Worm (Caenorhabditis elegans) whole organism, L2 larva: ENCODE data around the gene cyy-1.
A peak's percentile ranks its signal among the peaks of the same experiment; 100 is the strongest.

Experiments used
- C34F6.9 ChIP-seq: fragments of 150-350 bp; optimal IDR thresholded peaks from 2 replicates; lab custom pipeline; 2014; ENCODE audit warnings: missing biosample characterization, missing genetic modification characterization
- F13H6.1 ChIP-seq: sonication (generic microtip); optimal IDR thresholded peaks from 2 replicates; lab custom pipeline; 2016; ENCODE audit warnings: missing genetic modification characterization, missing compliant biosample characterization
- Y55F3AM.14 ChIP-seq: fragments of 200-800 bp; sonication (Bioruptor generic); optimal IDR thresholded peaks from 2 replicates; lab custom pipeline; 2018; ENCODE audit warnings: mild to moderate bottlenecking, missing genetic modification characterization, missing compliant biosample characterization
- ZK546.5 ChIP-seq: sonication (generic microtip); optimal IDR thresholded peaks from 2 replicates; lab custom pipeline; 2017; ENCODE audit warnings: missing biosample characterization, missing genetic modification characterization
- alr-1 ChIP-seq: fragments of 150-350 bp; optimal IDR thresholded peaks from 2 replicates; lab custom pipeline; 2014; ENCODE audit warnings: missing biosample characterization, missing genetic modification characterization
- aly-2 ChIP-seq: fragments of 150-350 bp; optimal IDR thresholded peaks from 2 replicates; lab custom pipeline; 2014; ENCODE audit warnings: missing biosample characterization, missing genetic modification characterization
- ama-1 ChIP-seq: fragments of 150-350 bp; optimal IDR thresholded peaks from 2 replicates; lab custom pipeline; 2018; ENCODE audit warnings: inconsistent platforms
- ceh-16 ChIP-seq: fragments of 150-350 bp; optimal IDR thresholded peaks from 2 replicates; lab custom pipeline; 2014; ENCODE audit warnings: missing biosample characterization, missing genetic modification characterization
- crh-2 ChIP-seq: sonication (generic microtip); optimal IDR thresholded peaks from 2 replicates; lab custom pipeline; 2017; ENCODE audit warnings: missing biosample characterization, missing genetic modification characterization
- dmd-4 ChIP-seq: sonication (generic microtip); optimal IDR thresholded peaks from 2 replicates; lab custom pipeline; 2017; ENCODE audit warnings: missing biosample characterization, missing genetic modification characterization
- egl-27 ChIP-seq: sonication (generic microtip); optimal IDR thresholded peaks from 3 replicates; lab custom pipeline; 2017; ENCODE audit warnings: missing biosample characterization, missing genetic modification reagents, missing genetic modification characterization
- elt-1 ChIP-seq: fragments of 150-350 bp; optimal IDR thresholded peaks from 2 replicates; lab custom pipeline; 2014; ENCODE audit warnings: missing biosample characterization, missing genetic modification characterization
- fos-1 ChIP-seq: fragments of 150-350 bp; optimal IDR thresholded peaks from 2 replicates; lab custom pipeline; 2014; ENCODE audit warnings: missing biosample characterization, missing genetic modification characterization
- gmeb-1 ChIP-seq: fragments of 150-350 bp; optimal IDR thresholded peaks from 2 replicates; lab custom pipeline; 2014; ENCODE audit warnings: missing biosample characterization, missing genetic modification characterization
- lin-11 ChIP-seq: fragments of 150-350 bp; sonication (generic microtip); optimal IDR thresholded peaks from 2 replicates; lab custom pipeline; 2014; ENCODE audit warnings: missing biosample characterization, missing genetic modification characterization, inconsistent platforms, mixed read lengths
- lin-13 ChIP-seq: fragments of 150-350 bp; optimal IDR thresholded peaks from 2 replicates; lab custom pipeline; 2014; ENCODE audit warnings: missing biosample characterization, missing genetic modification reagents, missing genetic modification characterization
- lin-39 ChIP-seq: fragments of 150-350 bp; optimal IDR thresholded peaks from 2 replicates; lab custom pipeline; 2014; ENCODE audit warnings: missing biosample characterization, missing genetic modification reagents, missing genetic modification characterization
- lsy-2 ChIP-seq, 2 experiments: fragments of 150-350 bp in 1 of 2; sonication (generic microtip) in 1 of 2; optimal IDR thresholded peaks; 2 replicates each; lab custom pipeline; 2014 to 2017; ENCODE audit warnings: missing biosample characterization in 2 of 2, missing genetic modification characterization in 2 of 2
- mbf-1 ChIP-seq: sonication (generic microtip); optimal IDR thresholded peaks from 2 replicates; lab custom pipeline; 2017; ENCODE audit warnings: missing biosample characterization, missing genetic modification characterization
- nhr-11 ChIP-seq: fragments of 150-350 bp; optimal IDR thresholded peaks from 2 replicates; lab custom pipeline; 2014; ENCODE audit warnings: missing biosample characterization, missing genetic modification characterization
- nhr-12 ChIP-seq: fragments of 150-350 bp; optimal IDR thresholded peaks from 2 replicates; lab custom pipeline; 2014; ENCODE audit warnings: missing biosample characterization, missing genetic modification characterization
- nhr-129 ChIP-seq: fragments of 150-350 bp; optimal IDR thresholded peaks from 2 replicates; lab custom pipeline; 2014; ENCODE audit warnings: missing biosample characterization, missing genetic modification characterization
- nhr-21 ChIP-seq: fragments of 150-350 bp; optimal IDR thresholded peaks from 2 replicates; lab custom pipeline; 2014; ENCODE audit warnings: missing biosample characterization, missing genetic modification characterization
- nhr-23 ChIP-seq: fragments of 150-350 bp; optimal IDR thresholded peaks from 2 replicates; lab custom pipeline; 2014; ENCODE audit warnings: missing biosample characterization, missing genetic modification reagents, missing genetic modification characterization
- nhr-25 ChIP-seq: fragments of 150-350 bp; sonication (generic microtip); optimal IDR thresholded peaks from 3 replicates; lab custom pipeline; 2014; ENCODE audit warnings: missing biosample characterization, missing genetic modification characterization
- nhr-6 ChIP-seq: fragments of 150-350 bp; optimal IDR thresholded peaks from 2 replicates; lab custom pipeline; 2014; ENCODE audit warnings: missing biosample characterization, missing genetic modification characterization
- nhr-77 ChIP-seq: fragments of 150-350 bp; optimal IDR thresholded peaks from 2 replicates; lab custom pipeline; 2014; ENCODE audit warnings: missing biosample characterization, missing genetic modification characterization
- peb-1 ChIP-seq: fragments of 150-350 bp; optimal IDR thresholded peaks from 2 replicates; lab custom pipeline; 2014; ENCODE audit warnings: missing biosample characterization, missing genetic modification characterization
- sem-4 ChIP-seq: fragments of 150-350 bp; optimal IDR thresholded peaks from 2 replicates; lab custom pipeline; 2014; ENCODE audit warnings: missing biosample characterization, missing genetic modification reagents, missing genetic modification characterization
- skn-1 ChIP-seq: sonication (generic microtip); optimal IDR thresholded peaks from 2 replicates; lab custom pipeline; 2017; ENCODE audit warnings: missing biosample characterization, missing genetic modification characterization
- sma-3 ChIP-seq: sonication (generic microtip); optimal IDR thresholded peaks from 2 replicates; lab custom pipeline; 2016; ENCODE audit warnings: missing genetic modification reagents, missing genetic modification characterization, missing compliant biosample characterization
- sma-9 ChIP-seq, 2 experiments: fragments of 150-350 bp in 1 of 2; sonication (generic microtip) in 1 of 2; optimal IDR thresholded peaks; 2 replicates each; lab custom pipeline; 2014 to 2016; ENCODE audit warnings: missing genetic modification characterization in 2 of 2, mild to moderate bottlenecking in 1 of 2, missing biosample characterization in 1 of 2, missing compliant biosample characterization in 1 of 2, missing genetic modification reagents in 1 of 2, moderate library complexity in 1 of 2
- unc-39 ChIP-seq: fragments of 150-350 bp; optimal IDR thresholded peaks from 2 replicates; lab custom pipeline; 2014; ENCODE audit warnings: missing biosample characterization, missing genetic modification characterization
- unc-55 ChIP-seq: fragments of 150-350 bp; sonication (generic microtip); optimal IDR thresholded peaks from 3 replicates; lab custom pipeline; 2014; ENCODE audit warnings: missing biosample characterization, missing genetic modification reagents, missing genetic modification characterization
- zag-1 ChIP-seq: fragments of 150-350 bp; optimal IDR thresholded peaks from 2 replicates; lab custom pipeline; 2014; ENCODE audit warnings: missing biosample characterization, missing genetic modification characterization
- ztf-11 ChIP-seq: sonication (generic microtip); optimal IDR thresholded peaks from 2 replicates; lab custom pipeline; 2017; ENCODE audit warnings: missing biosample characterization, missing genetic modification characterization
- ztf-4 ChIP-seq: fragments of 150-350 bp; optimal IDR thresholded peaks from 2 replicates; lab custom pipeline; 2014; ENCODE audit warnings: missing biosample characterization, missing genetic modification characterization

cyy-1 gene

ce11 chrIII:8446940-8447403, 41.3 kb downstream of the cyy-1 start, which contains the start of gene rpn-3 (continued):
- TF ChIP-seq nhr-21 (tag; lab: Kevin White, UChicago) (peak; percentile 95), fos-1 (tag; lab: Kevin White, UChicago) (peak; percentile 98), nhr-23 (tag; lab: Kevin White, UChicago) (no peak), alr-1 (tag; lab: Kevin White, UChicago) (no peak), nhr-25 (tag; lab: Kevin White, UChicago) (peak; percentile 97), ceh-16 (tag; lab: Kevin White, UChicago) (peak; percentile 19), lsy-2 (tag; optimal IDR thresholded peaks at IDR 0.05; lab: Kevin White, UChicago) (peak; percentile 93 to 97), sma-9 (GFP tag; optimal IDR thresholded peaks at IDR 0.05; lab: Kevin White, UChicago) (peak; percentile 96), sma-9 (tag; optimal IDR thresholded peaks at IDR 0.05; lab: Kevin White, UChicago) (no peak), zag-1 (tag; lab: Kevin White, UChicago) (peak; percentile 88), dmd-4 (tag; lab: Kevin White, UChicago) (no peak), ztf-11 (tag; lab: Kevin White, UChicago) (no peak), ZK546.5 (tag; lab: Kevin White, UChicago) (peak; percentile 69)

ce11 chrIII:8449160-8449807, 43.6 kb downstream of the cyy-1 start, which contains the start of gene mrpl-32:
TSS of gene mrpl-32 (plus strand) at chrIII:8449757.
- peak; percentile 45 for TF ChIP-seq crh-2 (tag; lab: Kevin White, UChicago)
- TF ChIP-seq sem-4 (tag; lab: Kevin White, UChicago), result peak; percentile 39
- TF ChIP-seq sma-3 (GFP tag; lab: Kevin White, UChicago), result no peak
- TF ChIP-seq lin-13 (GFP tag; lab: Kevin White, UChicago), result peak; percentile 33
- TF ChIP-seq egl-27 (tag; lab: Kevin White, UChicago), result no peak
- no peak for TF ChIP-seq nhr-21 (tag; lab: Kevin White, UChicago)
- no peak for TF ChIP-seq ZK546.5 (tag; lab: Kevin White, UChicago)
- TF ChIP-seq elt-1 (tag; lab: Kevin White, UChicago), result no peak
- peak; percentile 25 for TF ChIP-seq nhr-12 (tag; lab: Kevin White, UChicago)
- no peak for TF ChIP-seq unc-39 (tag; lab: Kevin White, UChicago)
- TF ChIP-seq ama-1 (lab: Kevin White, UChicago), result peak; percentile 38
- TF ChIP-seq ceh-16 (tag; lab: Kevin White, UChicago), result no peak
- peak; percentile 53 for TF ChIP-seq skn-1 (tag; lab: Kevin White, UChicago)
- peak; percentile 74 for TF ChIP-seq ztf-4 (tag; lab: Kevin White, UChicago)
- TF ChIP-seq nhr-23 (tag; lab: Kevin White, UChicago), result no peak
- no peak for TF ChIP-seq Y55F3AM.14 (GFP tag; lab: Kevin White, UChicago)
- TF ChIP-seq C34F6.9 (tag; lab: Kevin White, UChicago), result peak; percentile 39
- TF ChIP-seq lsy-2 (tag; optimal IDR thresholded peaks at IDR 0.05; lab: Kevin White, UChicago), result peak in 1 of 2 experiments; percentile 67

- TF ChIP-seq elt-1 (tag; lab: Kevin White, UChicago), result no peak
- peak; percentile 24 for TF ChIP-seq nhr-129 (tag; lab: Kevin White, UChicago)
- peak; percentile 73 for TF ChIP-seq ama-1 (lab: Kevin White, UChicago)
- TF ChIP-seq nhr-6 (tag; lab: Kevin White, UChicago), result no peak
Measured at ce11 chrIII:8450494-8450893, 44.8 kb downstream of the cyy-1 start.

ce11 chrIII:8451181-8451580, 45.5 kb downstream of the cyy-1 start:
- peak; percentile 8 for TF ChIP-seq unc-55 (GFP tag; lab: Kevin White, UChicago)
- no peak for TF ChIP-seq ztf-11 (tag; lab: Kevin White, UChicago)

ce11 chrIII:8457605-8458004, 51.9 kb downstream of the cyy-1 start:
- no peak for TF ChIP-seq F13H6.1
- no peak for TF ChIP-seq mbf-1 (tag; lab: Kevin White, UChicago)
- no peak for TF ChIP-seq lin-11
- TF ChIP-seq ama-1 (lab: Kevin White, UChicago), result no peak
- no peak for TF ChIP-seq nhr-129 (tag; lab: Kevin White, UChicago)
- TF ChIP-seq aly-2 (tag; lab: Kevin White, UChicago), result no peak
- no peak for TF ChIP-seq skn-1 (tag; lab: Kevin White, UChicago)
- TF ChIP-seq gmeb-1 (tag; lab: Kevin White, UChicago), result no peak
- TF ChIP-seq crh-2 (tag; lab: Kevin White, UChicago), result no peak
- no peak for TF ChIP-seq lin-39 (tag; lab: Kevin White, UChicago)
- no peak for TF ChIP-seq nhr-11
- no peak for TF ChIP-seq nhr-77
- TF ChIP-seq peb-1 (tag; lab: Kevin White, UChicago), result no peak
- TF ChIP-seq, all 48 proteins: peak for 0
